Fruit fly (Drosophila melanogaster) whole organism, prepupa: ENCODE results near the gene ras.

Experiments
- CG10669 ChIP-seq: fragments of 200-800 bp; sonication (Bioruptor generic); optimal IDR thresholded peaks from 3 replicates; lab custom pipeline; 2018; ENCODE audit warnings: missing biosample characterization, mild to moderate bottlenecking, missing genetic modification characterization, moderate library complexity
- CG4318 ChIP-seq: fragments of 200-800 bp; sonication (Bioruptor generic); optimal IDR thresholded peaks from 3 replicates; lab custom pipeline; 2017; ENCODE audit warnings: missing biosample characterization, mild to moderate bottlenecking, missing genetic modification characterization
- CG6854 ChIP-seq: fragments of 200-800 bp; sonication (Bioruptor generic); optimal IDR thresholded peaks from 2 replicates; lab custom pipeline; 2017; ENCODE audit warnings: missing biosample characterization, mild to moderate bottlenecking, missing genetic modification characterization
- CG8119 ChIP-seq: fragments of 200-800 bp; sonication (Bioruptor generic); IDR thresholded peaks from 3 replicates; pipeline ENCODE4 v1.3.6; 2022; ENCODE audit warnings: missing biosample characterization, missing genetic modification characterization
- acj6 ChIP-seq: fragments of 200-800 bp; sonication (Bioruptor generic); optimal IDR thresholded peaks from 3 replicates; lab custom pipeline; 2016; ENCODE audit warnings: missing biosample characterization, missing genetic modification characterization
- cyc ChIP-seq: fragments of 200-800 bp; sonication (Bioruptor generic); optimal IDR thresholded peaks from 3 replicates; lab custom pipeline; 2016; ENCODE audit warnings: missing biosample characterization, missing genetic modification characterization

dm6 chrX:10744773-10745589, 679 bp downstream of the ras start, which contains the start of gene stx:
- TF ChIP-seq CG6854 (GFP tag; lab: Kevin White, UChicago) (peak; percentile 65), CG4318 (no peak), CG8119 (GFP tag; lab: Robert Waterston, UW) (0 out of 3 replicates have a peak, but pooled peaks have one; percentile 13), acj6 (no peak), cyc (GFP tag; lab: Kevin White, UChicago) (no peak), CG10669 (GFP tag; lab: Kevin White, UChicago) (no peak)
